Fruit fly (Drosophila melanogaster) whole organism, embryonic: ENCODE measurements around the gene CG6254.

Source experiments
- Adf1 ChIP-seq: fragments of 200-800 bp; sonication (Bioruptor generic); IDR thresholded peaks from 2 replicates; pipeline ENCODE4 v1.3.6; 2022; ENCODE audit warnings: missing biosample characterization, missing genetic modification characterization
- Antp ChIP-seq: fragments of 200-800 bp; sonication (Bioruptor generic); optimal IDR thresholded peaks from 3 replicates; lab custom pipeline; 2016; ENCODE audit warnings: missing biosample characterization, missing genetic modification characterization
- B-H2 ChIP-seq: fragments of 200-800 bp; sonication (Bioruptor generic); optimal IDR thresholded peaks from 2 replicates; lab custom pipeline; 2018; ENCODE audit warnings: missing biosample characterization, mild to moderate bottlenecking, missing genetic modification characterization
- Bgb ChIP-seq: fragments of 200-800 bp; sonication (Bioruptor generic); IDR thresholded peaks from 2 replicates; pipeline ENCODE4 v1.3.6; 2022; ENCODE audit warnings: missing biosample characterization, missing genetic modification characterization; ENCODE audit not compliant: partially characterized antibody
- CG11247 ChIP-seq: fragments of 200-800 bp; sonication (Bioruptor generic); IDR thresholded peaks from 2 replicates; pipeline ENCODE4 v1.3.6; 2022; ENCODE audit warnings: missing biosample characterization, missing genetic modification characterization
- CG11456 ChIP-seq: fragments of 200-800 bp; sonication (Bioruptor generic); IDR thresholded peaks from 3 replicates; pipeline ENCODE4 v1.3.6; 2022; ENCODE audit warnings: missing biosample characterization, missing genetic modification characterization
- CG11723 ChIP-seq: fragments of 200-800 bp; sonication (Bioruptor generic); optimal IDR thresholded peaks from 2 replicates; lab custom pipeline; 2017; ENCODE audit warnings: missing biosample characterization, mild to moderate bottlenecking, missing genetic modification characterization
- CG12219 ChIP-seq: fragments of 200-800 bp; sonication (Bioruptor generic); optimal IDR thresholded peaks from 3 replicates; lab custom pipeline; 2018; ENCODE audit warnings: missing biosample characterization, mild to moderate bottlenecking, missing genetic modification characterization
- CG1233 ChIP-seq: fragments of 200-800 bp; sonication (Bioruptor generic); optimal IDR thresholded peaks from 4 replicates; lab custom pipeline; 2018; ENCODE audit warnings: missing biosample characterization, mild to moderate bottlenecking, missing genetic modification characterization
- CG12391 ChIP-seq: fragments of 200-800 bp; sonication (Bioruptor generic); optimal IDR thresholded peaks from 3 replicates; lab custom pipeline; 2018; ENCODE audit warnings: missing biosample characterization, mild to moderate bottlenecking, missing genetic modification characterization, moderate library complexity
- CG13894 ChIP-seq: fragments of 200-800 bp; sonication (Bioruptor generic); optimal IDR thresholded peaks from 3 replicates; lab custom pipeline; 2018; ENCODE audit warnings: missing biosample characterization, mild to moderate bottlenecking, missing genetic modification characterization, moderate library complexity
- CG14014 ChIP-seq: fragments of 200-800 bp; sonication (Bioruptor generic); IDR thresholded peaks from 2 replicates; pipeline ENCODE4 v1.3.6; 2022; ENCODE audit warnings: missing biosample characterization, missing genetic modification characterization
- CG14050 ChIP-seq: fragments of 200-800 bp; sonication (Bioruptor generic); IDR thresholded peaks from 3 replicates; pipeline ENCODE4 v1.3.6; 2022; ENCODE audit warnings: missing biosample characterization, missing genetic modification characterization
- CG16815 ChIP-seq: fragments of 200-800 bp; sonication (Bioruptor generic); optimal IDR thresholded peaks from 3 replicates; lab custom pipeline; 2017; ENCODE audit warnings: missing biosample characterization, mild to moderate bottlenecking, missing genetic modification characterization
- CG34376 ChIP-seq: fragments of 200-800 bp; sonication (Bioruptor generic); optimal IDR thresholded peaks from 2 replicates; lab custom pipeline; 2018; ENCODE audit warnings: missing biosample characterization, mild to moderate bottlenecking, missing genetic modification characterization
- CG3838 ChIP-seq: fragments of 200-800 bp; sonication (Bioruptor generic); optimal IDR thresholded peaks from 3 replicates; lab custom pipeline; 2016; ENCODE audit warnings: missing biosample characterization, missing genetic modification characterization
- CG3847 ChIP-seq: fragments of 200-800 bp; sonication (Bioruptor generic); IDR thresholded peaks from 2 replicates; pipeline ENCODE4 v1.3.6; 2022; ENCODE audit warnings: missing biosample characterization, missing genetic modification characterization
- CG4360 ChIP-seq: fragments of 200-800 bp; sonication (Bioruptor generic); IDR thresholded peaks from 2 replicates; pipeline ENCODE4 v1.3.6; 2022; ENCODE audit warnings: missing biosample characterization, missing genetic modification characterization
- CG8924 ChIP-seq: fragments of 200-800 bp; optimal IDR thresholded peaks from 3 replicates; lab custom pipeline; 2019; ENCODE audit warnings: missing biosample characterization, mild to moderate bottlenecking, missing genetic modification characterization, moderate library complexity
- CG9876 ChIP-seq: fragments of 200-800 bp; sonication (Bioruptor generic); optimal IDR thresholded peaks from 2 replicates; lab custom pipeline; 2016; ENCODE audit warnings: missing biosample characterization, missing genetic modification characterization
- Drgx ChIP-seq: fragments of 200-800 bp; sonication (Bioruptor generic); IDR thresholded peaks from 2 replicates; pipeline ENCODE4 v1.3.6; 2022; ENCODE audit warnings: missing biosample characterization, missing genetic modification characterization
- Gug ChIP-seq: fragments of 200-800 bp; sonication (Bioruptor generic); IDR thresholded peaks from 4 replicates; pipeline ENCODE4 v1.3.6; 2022; ENCODE audit warnings: missing biosample characterization, missing genetic modification characterization
- HLH54F ChIP-seq: fragments of 200-800 bp; sonication (Bioruptor generic); optimal IDR thresholded peaks from 3 replicates; lab custom pipeline; 2016; ENCODE audit warnings: missing biosample characterization, missing genetic modification characterization
- MBD-R2 ChIP-seq: fragments of 200-800 bp; sonication (Bioruptor generic); IDR thresholded peaks from 2 replicates; pipeline ENCODE4 v1.3.6; 2022; ENCODE audit warnings: missing biosample characterization, missing genetic modification characterization
- Mad ChIP-seq: fragments of 200-800 bp; sonication (Bioruptor generic); optimal IDR thresholded peaks from 2 replicates; lab custom pipeline; 2016; ENCODE audit warnings: missing biosample characterization, missing genetic modification characterization
- NC2α ChIP-seq: fragments of 200-800 bp; sonication (Bioruptor generic); optimal IDR thresholded peaks from 2 replicates; lab custom pipeline; 2016; ENCODE audit warnings: missing biosample characterization, missing genetic modification characterization
- Nf-YA ChIP-seq: fragments of 200-800 bp; sonication (Bioruptor generic); IDR thresholded peaks from 2 replicates; pipeline ENCODE4 v1.3.6; 2022; ENCODE audit warnings: missing biosample characterization, missing genetic modification characterization
- Opbp ChIP-seq: fragments of 200-800 bp; sonication (Bioruptor generic); IDR thresholded peaks from 3 replicates; pipeline ENCODE4 v1.3.6; 2022; ENCODE audit warnings: missing biosample characterization, missing genetic modification characterization; ENCODE audit not compliant: partially characterized antibody
- Ravus ChIP-seq: fragments of 200-800 bp; sonication (Bioruptor generic); IDR thresholded peaks from 2 replicates; pipeline ENCODE4 v1.3.6; 2022; ENCODE audit warnings: missing biosample characterization, missing genetic modification characterization
- Sry-δ ChIP-seq: fragments of 200-800 bp; sonication (Bioruptor generic); optimal IDR thresholded peaks from 2 replicates; lab custom pipeline; 2016; ENCODE audit warnings: missing biosample characterization, missing genetic modification characterization
- Xrp1 ChIP-seq: fragments of 200-800 bp; sonication (Bioruptor generic); IDR thresholded peaks from 2 replicates; pipeline ENCODE4 v1.3.6; 2022; ENCODE audit warnings: missing biosample characterization, missing genetic modification characterization
- YL-1 ChIP-seq: fragments of 200-800 bp; sonication (Bioruptor generic); optimal IDR thresholded peaks from 3 replicates; lab custom pipeline; 2017; ENCODE audit warnings: missing biosample characterization, mild to moderate bottlenecking, missing genetic modification characterization
- al ChIP-seq: fragments of 200-800 bp; sonication (Bioruptor generic); IDR thresholded peaks from 2 replicates; pipeline ENCODE4 v1.3.6; 2022; ENCODE audit warnings: missing biosample characterization, missing genetic modification characterization
- btn ChIP-seq: fragments of 200-800 bp; sonication (Bioruptor generic); optimal IDR thresholded peaks from 2 replicates; lab custom pipeline; 2016; ENCODE audit warnings: missing biosample characterization, missing genetic modification characterization
- dm ChIP-seq: fragments of 200-800 bp; sonication (Bioruptor generic); optimal IDR thresholded peaks from 3 replicates; lab custom pipeline; 2016; ENCODE audit warnings: missing biosample characterization, missing genetic modification characterization
- esg ChIP-seq: fragments of 200-800 bp; sonication (Bioruptor generic); conservative IDR thresholded peaks from 2 replicates; pipeline ENCODE4 v1.3.6; 2022; ENCODE audit warnings: missing biosample characterization, missing genetic modification characterization
- gfzf ChIP-seq: fragments of 200-800 bp; sonication (Bioruptor generic); optimal IDR thresholded peaks from 2 replicates; lab custom pipeline; 2016; ENCODE audit warnings: missing biosample characterization, mild to moderate bottlenecking, missing genetic modification characterization, moderate library complexity
- gt ChIP-seq: fragments of 200-800 bp; sonication (Bioruptor generic); IDR thresholded peaks from 2 replicates; pipeline ENCODE4 v1.3.6; 2022; ENCODE audit warnings: missing biosample characterization, missing genetic modification characterization
- hbn ChIP-seq: fragments of 200-800 bp; sonication (Bioruptor generic); IDR thresholded peaks from 2 replicates; pipeline ENCODE4 v1.3.6; 2022; ENCODE audit warnings: missing biosample characterization, missing genetic modification characterization; ENCODE audit not compliant: partially characterized antibody
- hkb ChIP-seq, 2 experiments: fragments of 200-800 bp in 1 of 2; fragments of >200 bp in 1 of 2; sonication (Bioruptor generic) in 1 of 2; IDR thresholded peaks in 1 of 2; optimal IDR thresholded peaks in 1 of 2; 2 replicates each; pipeline versions ENCODE4 v1.3.6 to Lab custom; 2017 to 2022; ENCODE audit warnings: missing biosample characterization in 1 of 2, missing genetic modification characterization in 1 of 2
- hth ChIP-seq: fragments of >200 bp; optimal IDR thresholded peaks from 2 replicates; lab custom pipeline; 2017; ENCODE audit warnings: inconsistent platforms
- lov ChIP-seq, 2 experiments: fragments of 200-800 bp in 1 of 2; fragments of >200 bp in 1 of 2; sonication (Bioruptor generic) in 1 of 2; IDR thresholded peaks in 1 of 2; optimal IDR thresholded peaks in 1 of 2; 2 replicates in 1 of 2; 3 replicates in 1 of 2; pipeline versions ENCODE4 v1.3.6 to Lab custom; 2017 to 2022; ENCODE audit warnings: missing biosample characterization in 1 of 2, missing genetic modification characterization in 1 of 2
- mirr ChIP-seq: fragments of 200-800 bp; sonication (Bioruptor generic); optimal IDR thresholded peaks from 3 replicates; lab custom pipeline; 2018; ENCODE audit warnings: missing biosample characterization, mild to moderate bottlenecking, missing genetic modification characterization
- mld ChIP-seq: fragments of 200-800 bp; sonication (Bioruptor generic); IDR thresholded peaks from 3 replicates; pipeline ENCODE4 v1.3.6; 2022; ENCODE audit warnings: missing biosample characterization, missing genetic modification characterization; ENCODE audit not compliant: partially characterized antibody
- nerfin-1 ChIP-seq: fragments of 200-800 bp; sonication (Bioruptor generic); optimal IDR thresholded peaks from 3 replicates; lab custom pipeline; 2019; ENCODE audit warnings: missing biosample characterization, mild to moderate bottlenecking, missing genetic modification characterization, moderate library complexity
- pan ChIP-seq, 4 experiments: fragments of >200 bp in 3 of 4; fragments of 200-800 bp in 1 of 4; sonication (Bioruptor generic) in 1 of 4; optimal IDR thresholded peaks in 3 of 4; IDR thresholded peaks in 1 of 4; 2 replicates each; pipeline versions ENCODE4 v1.3.6 to Lab custom; 2017 to 2022; ENCODE audit warnings: missing biosample characterization in 2 of 4, missing genetic modification characterization in 2 of 4, mixed read lengths in 1 of 4
- phol ChIP-seq: fragments of 200-800 bp; sonication (Bioruptor generic); optimal IDR thresholded peaks from 3 replicates; lab custom pipeline; 2018; ENCODE audit warnings: missing biosample characterization, mild to moderate bottlenecking, missing genetic modification characterization, moderate library complexity
- salm ChIP-seq: fragments of 200-800 bp; sonication (Bioruptor generic); optimal IDR thresholded peaks from 2 replicates; lab custom pipeline; 2018; ENCODE audit warnings: missing biosample characterization, mild to moderate bottlenecking, missing genetic modification characterization
- schlank ChIP-seq: fragments of 200-800 bp; sonication (Bioruptor generic); optimal IDR thresholded peaks from 2 replicates; lab custom pipeline; 2018; ENCODE audit warnings: missing biosample characterization, mild to moderate bottlenecking, missing genetic modification characterization
- tio ChIP-seq: fragments of 200-800 bp; sonication (Bioruptor generic); optimal IDR thresholded peaks from 2 replicates; lab custom pipeline; 2017; ENCODE audit warnings: missing biosample characterization, missing genetic modification characterization, inconsistent platforms

CG6254 gene

dm6 chr3R:10161163-10161562 lies at the start of gene CG6254 (continued):
- TF ChIP-seq nerfin-1 (tag; lab: Kevin White, UChicago) = no peak
- peak; percentile 35; the same call in 1 of the 4 replicates for TF ChIP-seq Gug (GFP tag; lab: Robert Waterston, UW)
- TF ChIP-seq CG8924 = no peak
- no peak for TF ChIP-seq hkb (optimal IDR thresholded peaks at IDR 0.05; lab: Kevin White, UChicago)
- TF ChIP-seq hkb (GFP tag; IDR thresholded peaks at IDR 0.05; lab: Robert Waterston, UW) = no peak
- TF ChIP-seq gt = no peak
- TF ChIP-seq gfzf (GFP tag; lab: Kevin White, UChicago) = peak; percentile 28
- TF ChIP-seq mld (GFP tag; lab: Robert Waterston, UW) = no peak
- 0 out of 2 replicates have a peak, but pooled peaks have one; percentile 15 for TF ChIP-seq al
- TF ChIP-seq YL-1 (GFP tag; lab: Kevin White, UChicago) = peak; percentile 46
- TF ChIP-seq CG11456 (GFP tag; lab: Robert Waterston, UW) = peak; percentile 77
- TF ChIP-seq CG12219 (GFP tag; lab: Kevin White, UChicago) = no peak
- no peak for TF ChIP-seq CG1233 (GFP tag; lab: Kevin White, UChicago)
- TF ChIP-seq Adf1 (GFP tag; lab: Robert Waterston, UW) = no peak
- TF ChIP-seq CG11247 = peak; percentile 53; the same call in 1 of the 2 replicates
- no peak for TF ChIP-seq CG4360
- no peak for TF ChIP-seq Ravus (GFP tag; lab: Robert Waterston, UW)
- no peak for TF ChIP-seq Nf-YA
- no peak for TF ChIP-seq esg (GFP tag; lab: Robert Waterston, UW)
- no peak for TF ChIP-seq schlank
- no peak for TF ChIP-seq CG11723 (GFP tag; lab: Kevin White, UChicago)
- TF ChIP-seq MBD-R2 (GFP tag; lab: Robert Waterston, UW) = peak; percentile 99
- 0 out of 2 replicates have a peak, but pooled peaks have one; percentile 22 for TF ChIP-seq CG3847 (GFP tag; lab: Robert Waterston, UW)
- TF ChIP-seq NC2α (GFP tag; lab: Kevin White, UChicago) = no peak
- TF ChIP-seq Drgx (GFP tag; lab: Robert Waterston, UW) = no peak
- peak; percentile 34 for TF ChIP-seq Sry-δ (GFP tag; lab: Kevin White, UChicago)
- no peak for TF ChIP-seq CG13894
- no peak for TF ChIP-seq lov (optimal IDR thresholded peaks at IDR 0.05; lab: Kevin White, UChicago)
- TF ChIP-seq lov (GFP tag; IDR thresholded peaks at IDR 0.05; lab: Robert Waterston, UW) = no peak
- peak; percentile 52 for TF ChIP-seq Antp
- TF ChIP-seq Mad (GFP tag; lab: Kevin White, UChicago) = no peak
- peak; percentile 66 for TF ChIP-seq Bgb (GFP tag; lab: Robert Waterston, UW)
- peak; percentile 16 for TF ChIP-seq CG9876
- TF ChIP-seq phol (tag; lab: Kevin White, UChicago) = peak; percentile 44
- TF ChIP-seq dm (GFP tag; lab: Kevin White, UChicago) = peak; percentile 31
- peak; percentile 71 for TF ChIP-seq B-H2
- peak; percentile 10 for TF ChIP-seq HLH54F (GFP tag; lab: Kevin White, UChicago)
- no peak for TF ChIP-seq hth (lab: Kevin White, UChicago)
- TF ChIP-seq CG12391 (tag; lab: Kevin White, UChicago) = peak; percentile 45
- no peak for TF ChIP-seq CG16815 (GFP tag; lab: Kevin White, UChicago)
- 0 out of 3 replicates have a peak, but pooled peaks have one; percentile 34 for TF ChIP-seq Opbp (GFP tag; lab: Robert Waterston, UW)
- peak; percentile 64; the same call in 1 of the 2 replicates for TF ChIP-seq CG14014 (GFP tag; lab: Robert Waterston, UW)
- TF ChIP-seq mirr (GFP tag; lab: Kevin White, UChicago) = peak; percentile 29
- no peak; the same call in 2 of the 3 replicates for TF ChIP-seq CG14050 (GFP tag; lab: Robert Waterston, UW)
- no peak for TF ChIP-seq Xrp1 (GFP tag; lab: Robert Waterston, UW)
- no peak for TF ChIP-seq salm (tag; lab: Kevin White, UChicago)
- no peak for TF ChIP-seq CG3838
- peak; percentile 45 for TF ChIP-seq CG34376 (GFP tag; lab: Kevin White, UChicago)
- no peak for TF ChIP-seq hbn (GFP tag; lab: Robert Waterston, UW)
- no peak for TF ChIP-seq pan (optimal IDR thresholded peaks at IDR 0.05; lab: Kevin White, UChicago)
- TF ChIP-seq pan (GFP tag; optimal IDR thresholded peaks at IDR 0.05 in 1 of 2, IDR thresholded peaks at IDR 0.05 in 1 of 2) = peak in 1 of 2 experiments; percentile 22
- TF ChIP-seq tio = no peak
- TF ChIP-seq btn (GFP tag; lab: Kevin White, UChicago) = no peak
